Worm (Caenorhabditis elegans): ENCODE data around the gene pph-5.

Gene pph-5

DNA sequence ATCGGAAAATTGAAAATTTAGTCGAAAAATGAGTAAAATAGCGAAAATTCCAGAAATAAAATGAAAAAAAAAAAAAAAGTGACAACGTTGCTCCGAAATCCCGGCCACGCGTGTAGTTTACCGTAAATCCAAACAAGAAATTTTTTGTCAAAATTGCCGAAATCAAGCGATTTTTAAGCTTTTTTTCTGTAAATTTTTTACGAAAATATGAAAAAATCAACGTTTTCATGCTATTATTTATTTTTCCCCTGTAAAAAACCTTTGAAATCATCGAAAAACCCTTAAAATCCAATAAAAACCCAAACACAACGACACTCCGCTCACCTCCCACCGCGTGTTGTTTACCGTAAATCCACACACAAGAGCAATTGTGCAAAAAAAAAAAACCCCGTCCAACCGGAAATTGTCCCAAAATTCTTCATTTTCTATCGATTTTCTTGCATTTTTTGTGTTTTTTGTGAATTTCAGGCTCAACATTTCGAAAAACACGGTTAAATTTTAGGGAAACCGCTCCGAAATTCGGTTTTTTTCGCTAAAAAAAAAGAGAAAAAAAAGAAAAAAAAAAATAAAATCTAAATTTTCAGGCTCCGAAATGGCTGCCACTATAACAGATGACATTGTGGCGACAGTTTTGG, at the start of gene pph-5, which contains the start of gene Y39B6A.3:
pph-5 (plus strand) TSS at position 585 of the 635 bp plus-strand sequence.
Y39B6A.3 (minus strand) TSS at position 51 of the 635 bp plus-strand sequence.
- TF ChIP-seq ref-1 (GFP tag; conservative IDR thresholded peaks at IDR 0.05) (no peak), ztf-29 (GFP tag; IDR thresholded peaks at IDR 0.05) (no peak), ztf-23 (GFP tag; IDR thresholded peaks at IDR 0.05) (no peak), flt-1 (GFP tag; IDR thresholded peaks at IDR 0.05) (no peak), med-1 (GFP tag; optimal IDR thresholded peaks at IDR 0.05; ENCODE audit: insufficient read depth) (no peak), cog-1 (tag; optimal IDR thresholded peaks at IDR 0.05) (no peak), klf-2 (GFP tag; conservative IDR thresholded peaks at IDR 0.05) (no peak), T22C8.4 (GFP tag; IDR thresholded peaks at IDR 0.05) (no peak), tab-1 (GFP tag; IDR thresholded peaks at IDR 0.05) (no peak)

DNA sequence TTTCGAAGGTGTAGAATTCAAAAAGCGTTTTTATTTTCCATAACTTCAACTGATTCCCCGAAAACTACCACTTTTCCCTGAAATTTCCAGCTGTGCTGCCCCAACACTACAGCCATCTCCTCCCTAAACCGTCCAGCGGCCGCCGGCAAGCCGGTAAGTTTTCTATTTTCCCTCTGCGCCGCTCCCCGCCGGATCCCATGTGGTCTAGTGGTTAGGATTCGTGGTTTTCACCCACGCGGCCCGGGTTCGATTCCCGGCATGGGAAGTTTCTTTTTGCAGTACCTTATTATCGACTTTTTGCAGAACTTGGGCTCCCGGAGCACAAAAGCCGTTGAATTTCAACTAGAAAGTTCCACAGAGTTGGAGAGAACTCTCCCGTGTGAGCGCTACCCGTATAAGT, 47.8 kb upstream of the pph-5 start:
- TF ChIP-seq klf-2 (GFP tag; conservative IDR thresholded peaks at IDR 0.05) (no peak), T22C8.4 (GFP tag; IDR thresholded peaks at IDR 0.05) (no peak; the same call in 1 of the 2 replicates), tab-1 (GFP tag; IDR thresholded peaks at IDR 0.05) (no peak), flt-1 (GFP tag; IDR thresholded peaks at IDR 0.05) (peak; percentile 44; the same call in 1 of the 2 replicates), ref-1 (GFP tag; conservative IDR thresholded peaks at IDR 0.05) (no peak), ztf-29 (GFP tag; IDR thresholded peaks at IDR 0.05) (no peak), med-1 (GFP tag; optimal IDR thresholded peaks at IDR 0.05; ENCODE audit: insufficient read depth) (no peak), cog-1 (tag; optimal IDR thresholded peaks at IDR 0.05) (no peak), ztf-23 (GFP tag; IDR thresholded peaks at IDR 0.05) (peak; percentile 49; the same call in 1 of the 2 replicates)

DNA sequence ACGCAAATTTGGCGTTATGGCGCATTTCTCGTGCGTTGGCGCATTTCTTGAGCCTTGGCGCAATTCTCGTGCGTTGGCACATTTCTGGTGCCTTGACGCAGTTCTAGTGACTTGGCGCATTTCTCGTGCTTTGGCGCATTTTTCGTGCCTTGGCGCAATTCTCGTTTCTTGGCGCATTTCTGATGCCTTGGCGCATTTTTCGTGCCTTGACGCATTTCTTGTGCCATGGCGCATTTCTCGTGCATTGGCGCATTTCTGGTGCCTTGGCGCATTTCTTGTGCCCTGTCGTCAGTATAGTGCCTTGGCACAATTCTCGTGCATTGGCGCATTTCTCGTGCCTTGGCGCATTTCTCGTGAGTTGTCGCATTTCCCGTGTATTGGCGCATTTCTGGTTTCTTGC, 42.0 kb upstream of the pph-5 start:
- TF ChIP-seq ztf-29 (GFP tag; IDR thresholded peaks at IDR 0.05): no peak
- TF ChIP-seq ztf-23 (GFP tag; IDR thresholded peaks at IDR 0.05): no peak
- no peak for TF ChIP-seq tab-1 (GFP tag; IDR thresholded peaks at IDR 0.05)
- TF ChIP-seq ref-1 (GFP tag; conservative IDR thresholded peaks at IDR 0.05): no peak
- TF ChIP-seq med-1 (GFP tag; optimal IDR thresholded peaks at IDR 0.05; ENCODE audit: insufficient read depth): no peak
- TF ChIP-seq cog-1 (tag; optimal IDR thresholded peaks at IDR 0.05): no peak
- TF ChIP-seq T22C8.4 (GFP tag; IDR thresholded peaks at IDR 0.05): no peak
- TF ChIP-seq flt-1 (GFP tag; IDR thresholded peaks at IDR 0.05): no peak
- no peak for TF ChIP-seq klf-2 (GFP tag; conservative IDR thresholded peaks at IDR 0.05)

DNA sequence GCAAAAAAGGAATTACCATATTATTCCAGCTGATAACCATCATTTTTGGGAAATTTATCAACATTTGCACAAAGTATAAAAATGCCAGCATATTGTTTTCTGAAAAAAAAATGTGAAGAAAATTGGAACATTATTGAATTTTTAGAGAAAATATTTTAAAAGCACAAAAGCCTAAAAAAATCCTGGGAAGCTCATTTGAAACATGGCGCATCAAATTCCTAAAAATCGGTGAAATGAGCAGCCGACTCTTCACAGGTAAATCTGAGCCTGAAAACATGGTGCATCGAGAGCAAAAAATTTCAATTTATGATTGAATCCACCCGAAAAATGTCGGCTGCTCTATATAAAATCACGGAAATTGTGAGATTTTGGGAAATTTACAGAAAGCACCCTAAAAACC, 41.3 kb upstream of the pph-5 start, which contains the start of gene Y39B6A.7:
Y39B6A.7 (minus strand) TSS at position 101 of the 400 bp plus-strand sequence.
- TF ChIP-seq klf-2 (GFP tag; conservative IDR thresholded peaks at IDR 0.05): no peak
- no peak for TF ChIP-seq cog-1 (tag; optimal IDR thresholded peaks at IDR 0.05)
- TF ChIP-seq ztf-23 (GFP tag; IDR thresholded peaks at IDR 0.05): no peak
- no peak for TF ChIP-seq flt-1 (GFP tag; IDR thresholded peaks at IDR 0.05)
- no peak for TF ChIP-seq med-1 (GFP tag; optimal IDR thresholded peaks at IDR 0.05; ENCODE audit: insufficient read depth)
- no peak for TF ChIP-seq ref-1 (GFP tag; conservative IDR thresholded peaks at IDR 0.05)
- TF ChIP-seq tab-1 (GFP tag; IDR thresholded peaks at IDR 0.05): no peak
- TF ChIP-seq ztf-29 (GFP tag; IDR thresholded peaks at IDR 0.05): no peak
- TF ChIP-seq T22C8.4 (GFP tag; IDR thresholded peaks at IDR 0.05): no peak

DNA sequence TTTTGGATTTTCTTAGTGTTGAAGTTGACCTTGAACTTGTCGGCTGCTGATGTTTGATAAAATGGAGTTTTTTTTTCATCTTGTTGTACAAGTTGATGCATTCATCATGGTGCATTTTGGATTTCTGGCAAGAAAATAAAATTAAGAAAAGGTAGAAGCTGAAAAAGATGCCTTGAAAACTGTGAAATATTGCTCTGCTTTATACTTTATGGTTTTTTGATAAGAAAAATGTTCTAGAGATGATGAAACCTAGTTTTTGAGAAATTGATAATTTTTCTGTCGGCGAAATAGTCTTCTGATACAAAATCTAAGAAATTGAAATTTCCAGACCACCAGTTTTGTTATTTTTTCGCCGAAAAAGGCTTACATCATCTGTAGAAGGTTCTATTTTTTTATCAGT, 38.0 kb upstream of the pph-5 start, which contains the start of gene Y39B6A.69:
Y39B6A.69 (minus strand) TSS at position 101 of the 400 bp plus-strand sequence.
- TF ChIP-seq ztf-29 (GFP tag; IDR thresholded peaks at IDR 0.05) (no peak), cog-1 (tag; optimal IDR thresholded peaks at IDR 0.05) (no peak), med-1 (GFP tag; optimal IDR thresholded peaks at IDR 0.05; ENCODE audit: insufficient read depth) (no peak), flt-1 (GFP tag; IDR thresholded peaks at IDR 0.05) (no peak), klf-2 (GFP tag; conservative IDR thresholded peaks at IDR 0.05) (no peak), tab-1 (GFP tag; IDR thresholded peaks at IDR 0.05) (no peak), ref-1 (GFP tag; conservative IDR thresholded peaks at IDR 0.05) (no peak), ztf-23 (GFP tag; IDR thresholded peaks at IDR 0.05) (no peak)

DNA sequence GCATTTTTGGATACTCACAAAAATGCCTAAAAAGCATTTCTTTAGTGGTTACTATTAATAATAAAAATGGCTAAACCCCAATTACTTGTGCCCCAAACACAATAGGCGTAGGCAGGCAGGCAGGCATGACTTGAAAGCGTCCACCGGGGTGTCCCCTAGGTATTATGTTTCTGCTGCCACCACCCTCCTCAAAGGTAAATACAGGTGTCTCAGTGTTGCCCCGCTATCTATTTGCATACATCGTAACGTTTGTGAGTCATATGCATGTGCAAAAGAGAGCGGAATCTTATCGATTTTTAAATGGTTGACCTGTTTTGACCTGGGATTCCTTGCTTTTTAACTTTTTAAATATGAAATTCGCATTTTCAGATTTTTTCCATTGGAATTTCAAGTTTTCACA, 37.1 kb upstream of the pph-5 start:
- TF ChIP-seq tab-1 (GFP tag; IDR thresholded peaks at IDR 0.05) (no peak), klf-2 (GFP tag; conservative IDR thresholded peaks at IDR 0.05) (no peak), ref-1 (GFP tag; conservative IDR thresholded peaks at IDR 0.05) (no peak), ztf-23 (GFP tag; IDR thresholded peaks at IDR 0.05) (no peak), T22C8.4 (GFP tag; IDR thresholded peaks at IDR 0.05) (no peak), ztf-29 (GFP tag; IDR thresholded peaks at IDR 0.05) (no peak), cog-1 (tag; optimal IDR thresholded peaks at IDR 0.05) (no peak), flt-1 (GFP tag; IDR thresholded peaks at IDR 0.05) (no peak), med-1 (GFP tag; optimal IDR thresholded peaks at IDR 0.05; ENCODE audit: insufficient read depth) (no peak)

DNA sequence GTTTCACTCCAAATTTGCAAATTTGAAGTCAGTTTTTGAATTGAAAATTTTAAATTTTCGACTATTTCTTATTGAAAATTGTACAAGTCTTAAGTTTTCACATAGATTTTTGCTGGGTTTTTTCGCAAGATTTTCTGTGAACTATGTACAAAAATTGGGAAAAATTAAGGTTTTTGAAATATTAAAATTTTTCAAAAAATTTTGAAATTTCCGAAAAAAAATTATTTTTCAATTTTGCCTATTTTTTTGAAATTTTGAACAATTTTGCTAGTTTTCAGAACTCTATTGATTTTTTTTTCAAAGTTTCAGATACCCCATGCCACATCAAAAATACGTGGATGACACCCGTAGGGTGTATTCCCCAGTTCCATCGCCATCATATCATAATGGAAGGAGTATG, 36.5 kb upstream of the pph-5 start, which contains the start of gene tsp-13:
tsp-13 (plus strand) TSS at position 301 of the 400 bp plus-strand sequence.
- TF ChIP-seq flt-1 (GFP tag; IDR thresholded peaks at IDR 0.05): no peak
- TF ChIP-seq T22C8.4 (GFP tag; IDR thresholded peaks at IDR 0.05): no peak
- no peak for TF ChIP-seq ref-1 (GFP tag; conservative IDR thresholded peaks at IDR 0.05)
- no peak for TF ChIP-seq tab-1 (GFP tag; IDR thresholded peaks at IDR 0.05)
- no peak for TF ChIP-seq klf-2 (GFP tag; conservative IDR thresholded peaks at IDR 0.05)
- no peak for TF ChIP-seq ztf-23 (GFP tag; IDR thresholded peaks at IDR 0.05)
- no peak for TF ChIP-seq med-1 (GFP tag; optimal IDR thresholded peaks at IDR 0.05; ENCODE audit: insufficient read depth)
- no peak for TF ChIP-seq ztf-29 (GFP tag; IDR thresholded peaks at IDR 0.05)
- no peak for TF ChIP-seq cog-1 (tag; optimal IDR thresholded peaks at IDR 0.05)

DNA sequence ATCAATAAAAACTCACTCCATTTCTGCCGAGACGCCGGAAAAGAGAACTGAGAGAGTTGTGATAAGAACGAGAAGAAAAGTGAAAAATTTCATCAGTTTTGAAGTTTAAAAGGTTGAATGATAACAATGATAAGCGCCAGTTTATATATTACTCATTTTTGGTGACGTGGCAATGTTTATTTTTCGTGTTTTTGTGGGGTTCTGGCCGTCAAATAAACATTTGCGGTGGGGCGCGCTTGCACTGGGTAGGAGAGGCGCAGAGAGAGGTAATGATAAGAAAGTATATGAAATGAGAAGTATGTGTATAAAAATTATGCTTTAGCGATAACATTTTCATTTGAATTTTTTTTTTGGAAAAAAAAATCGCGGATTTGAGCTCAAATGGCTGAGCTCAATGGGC, 31.7 kb upstream of the pph-5 start, which contains the start of gene Y39B6A.5:
Y39B6A.5 (minus strand) TSS at position 214 of the 400 bp plus-strand sequence.
- TF ChIP-seq ztf-23 (GFP tag; IDR thresholded peaks at IDR 0.05): no peak
- no peak for TF ChIP-seq klf-2 (GFP tag; conservative IDR thresholded peaks at IDR 0.05)
- no peak for TF ChIP-seq T22C8.4 (GFP tag; IDR thresholded peaks at IDR 0.05)
- no peak for TF ChIP-seq cog-1 (tag; optimal IDR thresholded peaks at IDR 0.05)
- TF ChIP-seq med-1 (GFP tag; optimal IDR thresholded peaks at IDR 0.05; ENCODE audit: insufficient read depth): no peak
- no peak for TF ChIP-seq ref-1 (GFP tag; conservative IDR thresholded peaks at IDR 0.05)
- TF ChIP-seq ztf-29 (GFP tag; IDR thresholded peaks at IDR 0.05): no peak

DNA sequence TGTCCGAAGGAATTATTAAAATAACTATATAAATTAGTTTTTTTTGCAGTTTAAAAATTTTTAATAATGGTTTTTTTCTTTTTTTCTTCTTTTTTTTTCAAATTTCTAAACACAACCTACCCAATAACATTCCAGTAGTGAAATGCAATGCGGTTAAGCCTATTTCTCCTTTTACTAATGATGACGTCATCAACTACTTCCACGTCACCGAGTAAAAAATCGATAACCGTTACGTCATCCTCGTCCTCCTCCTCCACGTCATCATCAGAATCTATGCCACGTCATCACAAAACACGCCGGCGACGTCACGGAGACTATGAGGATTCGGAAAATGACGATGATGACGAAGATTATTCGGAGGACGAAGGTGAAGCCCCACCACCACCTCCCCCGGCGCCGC, 15.7 kb upstream of the pph-5 start, which contains the start of gene hot-2:
hot-2 (plus strand) TSS at position 134 of the 400 bp plus-strand sequence.
- TF ChIP-seq T22C8.4 (GFP tag; IDR thresholded peaks at IDR 0.05) (no peak), cog-1 (tag; optimal IDR thresholded peaks at IDR 0.05) (no peak), med-1 (GFP tag; optimal IDR thresholded peaks at IDR 0.05; ENCODE audit: insufficient read depth) (no peak), flt-1 (GFP tag; IDR thresholded peaks at IDR 0.05) (no peak)
